Worm (Caenorhabditis elegans) whole organism, L3 larva: ENCODE results near the gene Y43F8B.9.

Source experiments
- R02D3.7 ChIP-seq: fragments of 150-350 bp; optimal IDR thresholded peaks from 2 replicates; lab custom pipeline; 2014; ENCODE audit warnings: missing biosample characterization, missing genetic modification characterization
- ZK546.5 ChIP-seq: sonication (generic microtip); optimal IDR thresholded peaks from 2 replicates; lab custom pipeline; 2017; ENCODE audit warnings: missing biosample characterization, missing genetic modification characterization
- ceh-16 ChIP-seq: sonication (generic microtip); optimal IDR thresholded peaks from 2 replicates; lab custom pipeline; 2017; ENCODE audit warnings: missing biosample characterization, missing genetic modification characterization
- ceh-28 ChIP-seq: fragments of 150-350 bp; optimal IDR thresholded peaks from 2 replicates; lab custom pipeline; 2014; ENCODE audit warnings: missing biosample characterization, missing genetic modification reagents, missing genetic modification characterization
- ceh-9 ChIP-seq: sonication (generic microtip); optimal IDR thresholded peaks from 2 replicates; lab custom pipeline; 2018; ENCODE audit warnings: missing biosample characterization, missing genetic modification characterization
- daf-12 ChIP-seq: fragments of 150-350 bp; optimal IDR thresholded peaks from 2 replicates; lab custom pipeline; 2014; ENCODE audit warnings: missing biosample characterization, missing genetic modification reagents, missing genetic modification characterization
- egl-27 ChIP-seq: sonication (generic microtip); optimal IDR thresholded peaks from 4 replicates; lab custom pipeline; 2017; ENCODE audit warnings: missing biosample characterization, missing genetic modification reagents, missing genetic modification characterization
- egl-5 ChIP-seq: fragments of 150-350 bp; optimal IDR thresholded peaks from 2 replicates; lab custom pipeline; 2017; ENCODE audit warnings: missing biosample characterization, missing genetic modification reagents, missing genetic modification characterization, inconsistent platforms
- elt-1 ChIP-seq: fragments of 150-350 bp; optimal IDR thresholded peaks from 2 replicates; lab custom pipeline; 2014; ENCODE audit warnings: missing biosample characterization, missing genetic modification characterization
- elt-3 ChIP-seq, 3 experiments: fragments of 150-350 bp in 1 of 3; sonication (generic microtip) in 2 of 3; optimal IDR thresholded peaks; 2 replicates in 2 of 3; 4 replicates in 1 of 3; lab custom pipeline; 2014 to 2017; ENCODE audit warnings: missing biosample characterization in 3 of 3, missing genetic modification characterization in 3 of 3
- fkh-10 ChIP-seq: sonication (generic microtip); optimal IDR thresholded peaks from 2 replicates; lab custom pipeline; 2017; ENCODE audit warnings: missing biosample characterization, missing genetic modification reagents, missing genetic modification characterization
- fkh-2 ChIP-seq: fragments of 150-350 bp; optimal IDR thresholded peaks from 2 replicates; lab custom pipeline; 2014; ENCODE audit warnings: missing biosample characterization, missing genetic modification reagents, missing genetic modification characterization
- hmg-11 ChIP-seq: sonication (generic microtip); optimal IDR thresholded peaks from 2 replicates; lab custom pipeline; 2016; ENCODE audit warnings: missing genetic modification characterization, missing compliant biosample characterization
- lin-39 ChIP-seq: fragments of 150-350 bp; optimal IDR thresholded peaks from 2 replicates; lab custom pipeline; 2018; ENCODE audit warnings: missing biosample characterization, missing genetic modification reagents, missing genetic modification characterization
- lsy-12 ChIP-seq: sonication (generic microtip); optimal IDR thresholded peaks from 2 replicates; lab custom pipeline; 2016; ENCODE audit warnings: mild to moderate bottlenecking, missing genetic modification characterization, missing compliant biosample characterization
- mdl-1 ChIP-seq: fragments of 150-350 bp; optimal IDR thresholded peaks from 2 replicates; lab custom pipeline; 2014; ENCODE audit warnings: missing biosample characterization, missing genetic modification characterization
- mml-1 ChIP-seq: fragments of 150-350 bp; sonication (generic microtip); optimal IDR thresholded peaks from 3 replicates; lab custom pipeline; 2014; ENCODE audit warnings: missing biosample characterization, missing genetic modification characterization
- nfya-1 ChIP-seq: sonication (generic microtip); optimal IDR thresholded peaks from 2 replicates; lab custom pipeline; 2017; ENCODE audit warnings: missing genetic modification characterization, mild to moderate bottlenecking, missing compliant biosample characterization, antibody characterized with exemption, moderate library complexity; ENCODE audit not compliant: insufficient read depth
- nhr-12 ChIP-seq: fragments of 150-350 bp; optimal IDR thresholded peaks from 2 replicates; lab custom pipeline; 2014; ENCODE audit warnings: missing biosample characterization, missing genetic modification characterization
- nhr-23 ChIP-seq: fragments of 150-350 bp; optimal IDR thresholded peaks from 2 replicates; lab custom pipeline; 2014; ENCODE audit warnings: missing biosample characterization, missing genetic modification reagents, missing genetic modification characterization
- nhr-237 ChIP-seq: fragments of 150-350 bp; optimal IDR thresholded peaks from 2 replicates; lab custom pipeline; 2014; ENCODE audit warnings: missing biosample characterization, missing genetic modification characterization
- nhr-43 ChIP-seq: sonication (generic microtip); optimal IDR thresholded peaks from 2 replicates; lab custom pipeline; 2016; ENCODE audit warnings: mild to moderate bottlenecking, missing genetic modification characterization, missing compliant biosample characterization; ENCODE audit not compliant: poor library complexity, severe bottlenecking
- nhr-67 ChIP-seq: fragments of 150-350 bp; optimal IDR thresholded peaks from 2 replicates; lab custom pipeline; 2014; ENCODE audit warnings: missing biosample characterization, missing genetic modification characterization
- nhr-76 ChIP-seq: fragments of 150-350 bp; sonication (generic microtip); optimal IDR thresholded peaks from 5 replicates; lab custom pipeline; 2014; ENCODE audit warnings: missing biosample characterization, missing genetic modification characterization
- nhr-77 ChIP-seq: fragments of 150-350 bp; optimal IDR thresholded peaks from 2 replicates; lab custom pipeline; 2014; ENCODE audit warnings: missing biosample characterization, missing genetic modification characterization
- pha-4 ChIP-seq: fragments of 150-350 bp; optimal IDR thresholded peaks from 2 replicates; lab custom pipeline; 2014; ENCODE audit warnings: missing biosample characterization, missing genetic modification reagents, missing genetic modification characterization
- pqm-1 ChIP-seq: fragments of 150-350 bp; optimal IDR thresholded peaks from 2 replicates; lab custom pipeline; 2017; ENCODE audit warnings: missing biosample characterization, missing genetic modification characterization, inconsistent platforms
- sea-2 ChIP-seq: fragments of 150-350 bp; sonication (generic microtip); optimal IDR thresholded peaks from 4 replicates; lab custom pipeline; 2014; ENCODE audit warnings: missing biosample characterization, missing genetic modification reagents, missing genetic modification characterization
- snpc-4 ChIP-seq: fragments of 150-350 bp; optimal IDR thresholded peaks from 2 replicates; lab custom pipeline; 2014; ENCODE audit warnings: missing biosample characterization, missing genetic modification characterization
- tbx-2 ChIP-seq: sonication (generic microtip); optimal IDR thresholded peaks from 2 replicates; lab custom pipeline; 2016; ENCODE audit warnings: mild to moderate bottlenecking, missing genetic modification characterization, missing compliant biosample characterization
- unc-39 ChIP-seq: sonication (generic microtip); optimal IDR thresholded peaks from 4 replicates; lab custom pipeline; 2017; ENCODE audit warnings: missing biosample characterization, missing genetic modification characterization
- unc-62 ChIP-seq: fragments of 150-350 bp; sonication (generic microtip); optimal IDR thresholded peaks from 4 replicates; lab custom pipeline; 2014; ENCODE audit warnings: missing biosample characterization, missing genetic modification reagents, missing genetic modification characterization
- zag-1 ChIP-seq: fragments of 150-350 bp; optimal IDR thresholded peaks from 2 replicates; lab custom pipeline; 2014; ENCODE audit warnings: missing biosample characterization, missing genetic modification characterization
- ztf-11 ChIP-seq: fragments of 150-350 bp; optimal IDR thresholded peaks from 2 replicates; lab custom pipeline; 2014; ENCODE audit warnings: missing biosample characterization, missing genetic modification characterization
- ztf-4 ChIP-seq: fragments of 150-350 bp; optimal IDR thresholded peaks from 2 replicates; lab custom pipeline; 2014; ENCODE audit warnings: missing biosample characterization, missing genetic modification characterization

Gene Y43F8B.9

DNA sequence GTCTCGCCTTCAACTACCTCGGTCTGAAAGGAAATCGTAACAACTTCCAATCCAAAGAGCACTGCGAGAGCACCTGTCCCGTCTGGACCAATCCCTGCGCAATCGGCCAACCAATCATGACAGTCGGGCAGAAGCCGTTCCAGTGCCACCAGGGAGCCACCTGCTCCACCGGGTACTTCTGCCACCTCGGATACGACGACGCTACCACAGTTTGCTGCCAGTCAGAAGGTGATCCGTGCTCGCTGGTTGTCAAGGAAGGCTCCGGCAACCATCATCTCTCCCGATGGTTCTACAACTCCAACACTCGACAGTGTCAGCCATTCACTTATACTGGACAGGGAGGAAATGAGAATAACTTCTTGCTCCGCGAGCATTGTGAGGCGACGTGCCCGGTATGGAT lies 31.1 kb downstream of the Y43F8B.9 start:
- TF ChIP-seq nhr-12 (tag; lab: Kevin White, UChicago) (no peak), egl-27 (tag; lab: Kevin White, UChicago) (no peak), zag-1 (tag; lab: Kevin White, UChicago) (no peak), mdl-1 (tag; lab: Kevin White, UChicago) (no peak), lin-39 (tag; lab: Kevin White, UChicago) (no peak), fkh-10 (GFP tag; lab: Kevin White, UChicago) (no peak), nhr-43 (no peak), sea-2 (GFP tag; lab: Kevin White, UChicago) (no peak), nhr-77 (tag; lab: Kevin White, UChicago) (no peak)

DNA sequence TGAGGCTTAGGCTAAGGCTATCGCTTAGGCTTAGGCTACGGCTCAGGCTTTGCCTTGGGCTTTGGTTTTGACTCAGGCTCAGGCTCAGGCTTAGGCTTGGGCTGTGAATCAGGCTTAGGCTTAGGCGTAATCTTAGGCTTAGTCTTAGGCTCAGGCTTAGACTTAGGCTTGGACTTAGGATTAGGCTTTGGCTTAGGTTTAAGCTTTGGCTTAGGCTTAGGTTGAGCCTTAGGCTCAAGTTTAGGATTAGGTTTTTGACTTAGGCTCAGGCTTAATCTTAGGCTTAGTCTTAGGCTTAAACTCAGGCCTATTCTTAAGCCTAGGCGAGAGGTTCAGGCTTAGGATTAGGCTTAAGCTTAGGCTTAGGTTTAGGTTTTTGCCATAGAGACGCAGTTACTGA lies 32.4 kb downstream of the Y43F8B.9 start:
- TF ChIP-seq ceh-9 (tag; lab: Kevin White, UChicago) (no peak), unc-62 (no peak), R02D3.7 (tag; lab: Kevin White, UChicago) (no peak), elt-3 (tag; optimal IDR thresholded peaks at IDR 0.05; lab: Kevin White, UChicago) (no peak), nhr-67 (tag; lab: Kevin White, UChicago) (no peak), mml-1 (tag; lab: Kevin White, UChicago) (no peak), lin-39 (tag; lab: Kevin White, UChicago) (no peak), nhr-237 (tag; lab: Kevin White, UChicago) (no peak), lsy-12 (no peak), pqm-1 (tag; lab: Kevin White, UChicago) (no peak), pha-4 (tag; lab: Kevin White, UChicago) (no peak), ztf-11 (no peak), nhr-76 (tag; lab: Kevin White, UChicago) (no peak), mdl-1 (tag; lab: Kevin White, UChicago) (no peak), unc-39 (tag; lab: Kevin White, UChicago) (no peak), tbx-2 (no peak), daf-12 (tag; lab: Kevin White, UChicago) (no peak), fkh-2 (no peak), nhr-23 (no peak)

ce11 chrV:19510925-19511324 lies 33.0 kb downstream of the Y43F8B.9 start:
- TF ChIP-seq tbx-2 (no peak), nfya-1 (tag; lab: Kevin White, UChicago) (no peak)

DNA sequence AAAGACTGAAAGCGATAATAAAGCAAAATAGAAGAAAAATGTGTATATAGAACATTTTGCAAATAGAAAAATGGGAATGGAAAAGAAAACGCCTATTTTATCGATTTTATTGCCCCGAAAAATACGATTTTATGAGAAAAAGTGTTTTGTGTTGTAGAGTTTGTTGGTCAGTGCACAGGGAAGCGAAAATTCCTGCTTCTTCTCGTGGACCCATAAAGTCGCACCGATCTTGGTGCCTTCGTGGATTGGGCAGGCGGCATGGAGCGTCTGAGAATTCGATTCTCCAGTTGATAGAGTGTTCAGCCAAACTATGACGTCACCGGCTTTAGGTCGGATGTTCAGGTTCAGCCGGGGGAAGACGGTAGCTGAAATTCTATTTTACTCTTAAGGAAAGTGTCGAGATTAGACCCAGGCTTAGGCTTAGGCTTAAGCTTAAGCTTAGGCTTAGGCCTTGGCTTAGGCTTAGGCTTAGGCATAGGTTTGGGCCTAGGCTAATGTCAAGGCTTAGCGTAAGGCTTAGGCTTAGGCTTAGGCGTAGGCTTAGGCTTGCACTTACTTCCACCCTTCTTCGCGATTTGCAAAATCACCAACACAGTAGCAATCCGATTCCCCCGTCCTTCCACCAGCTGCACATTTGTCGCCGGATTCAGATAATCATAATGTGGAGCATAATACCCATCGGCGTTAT lies 34.5 kb downstream of the Y43F8B.9 start, which contains the start of gene Y43F8B.19:
Gene Y43F8B.19 (minus strand): TSS at position 51 of the 688 bp plus-strand sequence.
- TF ChIP-seq ZK546.5 (tag; lab: Kevin White, UChicago) (no peak), daf-12 (tag; lab: Kevin White, UChicago) (no peak), snpc-4 (no peak), mml-1 (tag; lab: Kevin White, UChicago) (no peak), pha-4 (tag; lab: Kevin White, UChicago) (no peak), ztf-11 (no peak), zag-1 (tag; lab: Kevin White, UChicago) (no peak), nhr-237 (tag; lab: Kevin White, UChicago) (no peak), nhr-67 (tag; lab: Kevin White, UChicago) (no peak), nhr-12 (tag; lab: Kevin White, UChicago) (no peak), egl-5 (tag; lab: Kevin White, UChicago) (no peak), hmg-11 (no peak), unc-62 (no peak), egl-27 (tag; lab: Kevin White, UChicago) (no peak), ceh-28 (no peak), lin-39 (tag; lab: Kevin White, UChicago) (no peak), ceh-16 (tag; lab: Kevin White, UChicago) (no peak)

- TF ChIP-seq nhr-67 (tag; lab: Kevin White, UChicago), result no peak
- TF ChIP-seq nhr-237 (tag; lab: Kevin White, UChicago), result no peak
- TF ChIP-seq daf-12 (tag; lab: Kevin White, UChicago), result no peak
- TF ChIP-seq pqm-1 (tag; lab: Kevin White, UChicago), result no peak
- no peak for TF ChIP-seq elt-1 (tag; lab: Kevin White, UChicago)
- TF ChIP-seq fkh-10 (GFP tag; lab: Kevin White, UChicago), result no peak
- TF ChIP-seq ztf-4 (tag; lab: Kevin White, UChicago), result no peak
- no peak for TF ChIP-seq nfya-1 (tag; lab: Kevin White, UChicago)
- no peak for TF ChIP-seq R02D3.7 (tag; lab: Kevin White, UChicago)
- TF ChIP-seq elt-3 (tag; optimal IDR thresholded peaks at IDR 0.05; lab: Kevin White, UChicago), result no peak
- TF ChIP-seq zag-1 (tag; lab: Kevin White, UChicago), result no peak
- TF ChIP-seq nhr-23, result no peak
These were observed 35.6 kb downstream of the Y43F8B.9 start, which contains the start of gene phy-4 for ce11 chrV:19513552-19513951. TSS of gene phy-4 (minus strand) at chrV:19513652.
